Fruit fly (Drosophila melanogaster): Measurements from ENCODE around the gene CG6204.

Gene CG6204

DNA sequence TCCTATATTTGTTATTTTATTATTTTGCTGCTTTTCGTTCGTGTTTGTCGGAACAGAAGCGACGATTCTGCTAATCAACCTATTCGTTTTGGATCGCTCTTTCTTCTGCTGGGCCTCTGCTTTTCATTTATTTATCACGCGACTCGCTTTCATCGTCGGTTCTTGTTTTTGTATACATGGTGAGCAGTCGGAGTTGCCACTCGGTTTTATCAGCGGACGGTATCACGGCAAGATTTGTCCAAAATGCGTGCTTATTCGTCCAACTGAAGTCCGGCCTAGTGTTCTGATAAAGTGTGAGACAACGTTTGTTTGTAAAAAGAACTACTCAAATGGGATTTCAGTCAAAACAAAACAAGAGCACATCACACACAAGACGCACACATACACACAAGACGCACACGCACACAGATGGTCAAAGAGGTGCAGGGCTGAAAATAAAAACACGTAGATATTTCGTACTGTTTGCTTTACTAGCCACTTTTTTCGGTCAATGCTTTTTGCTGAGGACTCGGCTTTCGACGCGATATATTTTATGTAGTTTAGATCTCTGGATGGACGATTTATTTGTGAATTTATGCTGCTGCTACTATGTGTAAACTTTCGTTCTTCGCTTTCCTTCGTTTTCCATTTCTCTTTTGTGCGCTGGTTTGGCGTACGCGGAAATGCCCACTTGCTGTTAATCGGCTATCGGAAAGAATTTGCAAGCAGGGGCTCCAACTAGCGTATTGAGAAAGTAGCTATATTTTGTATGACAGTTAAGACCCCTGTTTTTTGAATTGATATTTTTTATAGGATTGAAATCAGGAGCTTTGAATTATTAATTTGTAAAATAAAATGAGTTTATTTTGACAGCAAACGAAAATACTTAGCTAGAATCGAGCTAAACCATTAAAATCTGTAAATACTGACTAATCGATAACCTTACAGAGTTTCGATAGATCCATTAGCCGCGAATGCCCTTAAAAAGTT is 28.0 kb downstream of the CG6204 start, which contains the start of gene twin (continued):
- TF ChIP-seq Spps (tag; optimal IDR thresholded peaks at IDR 0.05) (peak; percentile 54), CG17385 (GFP tag; optimal IDR thresholded peaks at IDR 0.05) (peak; percentile 18), Hmx (GFP tag; optimal IDR thresholded peaks at IDR 0.05) (peak; percentile 47), CG13296 (GFP tag; optimal IDR thresholded peaks at IDR 0.05) (peak; percentile 6), fd64A (GFP tag; optimal IDR thresholded peaks at IDR 0.05) (no peak), slbo (GFP tag; IDR thresholded peaks at IDR 0.05) (peak; percentile 80), CG15479 (GFP tag; optimal IDR thresholded peaks at IDR 0.05) (no peak), chm (GFP tag; IDR thresholded peaks at IDR 0.05) (no peak), Stat92E (GFP tag; optimal IDR thresholded peaks at IDR 0.05) (no peak), CG10543 (GFP tag; optimal IDR thresholded peaks at IDR 0.05) (peak; percentile 13), seq (GFP tag; IDR thresholded peaks at IDR 0.05) (no peak), CG6791 (GFP tag; IDR thresholded peaks at IDR 0.05; ENCODE audit: partially characterized antibody) (peak; percentile 68), Max (GFP tag; optimal IDR thresholded peaks at IDR 0.05) (peak; percentile 47), stwl (tag; optimal IDR thresholded peaks at IDR 0.05) (peak; percentile 55), CG2712 (tag; optimal IDR thresholded peaks at IDR 0.05) (peak; percentile 60), CG9797 (GFP tag; optimal IDR thresholded peaks at IDR 0.05) (peak; percentile 24), slou (GFP tag; optimal IDR thresholded peaks at IDR 0.05) (peak; percentile 19), Dad (GFP tag; optimal IDR thresholded peaks at IDR 0.05) (peak; percentile 54), gsb (GFP tag; IDR thresholded peaks at IDR 0.05) (peak; percentile 56; the same call in 1 of the 2 replicates), CG17829 (tag; optimal IDR thresholded peaks at IDR 0.05) (peak; percentile 22), Hr39 (optimal IDR thresholded peaks at IDR 0.05) (no peak), CG4617 (GFP tag; optimal IDR thresholded peaks at IDR 0.05; ENCODE audit: borderline replicate concordance) (peak; percentile 62), Dfd (GFP tag; optimal IDR thresholded peaks at IDR 0.05) (no peak), CG17328 (GFP tag; IDR thresholded peaks at IDR 0.05) (peak; percentile 50; the same call in 1 of the 2 replicates), CG4404 (GFP tag; IDR thresholded peaks at IDR 0.05) (no peak), Xbp1 (GFP tag; optimal IDR thresholded peaks at IDR 0.05) (peak; percentile 70), cg (GFP tag; optimal IDR thresholded peaks at IDR 0.05) (peak; percentile 91), CG1792 (GFP tag; optimal IDR thresholded peaks at IDR 0.05) (peak; percentile 24), HHEX (GFP tag; optimal IDR thresholded peaks at IDR 0.05) (peak; percentile 41), crc (GFP tag; optimal IDR thresholded peaks at IDR 0.05) (no peak), Dp (GFP tag; optimal IDR thresholded peaks at IDR 0.05) (peak; percentile 72), sd (tag; optimal IDR thresholded peaks at IDR 0.05) (peak; percentile 77), Camta (GFP tag; optimal IDR thresholded peaks at IDR 0.05) (peak; percentile 58), chinmo (GFP tag; IDR thresholded peaks at IDR 0.05; ENCODE audit: partially characterized antibody) (peak; percentile 42; the same call in 1 of the 4 replicates), ato (GFP tag; IDR thresholded peaks at IDR 0.05; ENCODE audit: partially characterized antibody) (peak; percentile 32; the same call in 1 of the 2 replicates), fru (optimal IDR thresholded peaks at IDR 0.05) (no peak), MTF-1 (GFP tag; optimal IDR thresholded peaks at IDR 0.05; ENCODE audit: borderline replicate concordance) (no peak), Myb (GFP tag; optimal IDR thresholded peaks at IDR 0.05) (peak; percentile 60), CG10565 (GFP tag; optimal IDR thresholded peaks at IDR 0.05) (no peak), MBD-R2 (GFP tag; IDR thresholded peaks at IDR 0.05) (peak; percentile 58; the same call in 1 of the 2 replicates), CG18764 (GFP tag; optimal IDR thresholded peaks at IDR 0.05) (peak; percentile 56), ATbp (GFP tag; optimal IDR thresholded peaks at IDR 0.05) (no peak), Fer1 (GFP tag; optimal IDR thresholded peaks at IDR 0.05) (peak; percentile 16), pb (GFP tag; optimal IDR thresholded peaks at IDR 0.05) (peak; percentile 35), fd3F (GFP tag; optimal IDR thresholded peaks at IDR 0.05) (peak; percentile 43), Sry-δ (GFP tag; optimal IDR thresholded peaks at IDR 0.05) (peak; percentile 73), Rx (GFP tag; IDR thresholded peaks at IDR 0.05) (no peak), CG10462 (GFP tag; optimal IDR thresholded peaks at IDR 0.05) (no peak)
